Fruit fly (Drosophila melanogaster): ENCODE data around the gene CG4565.

The CG4565 gene

dm6 chr3R:10886462-10887315 lies 34.2 kb downstream of the CG4565 start (continued):
- TF ChIP-seq CG10565 (GFP tag; optimal IDR thresholded peaks at IDR 0.05) (peak; percentile 54), CG6254 (GFP tag; optimal IDR thresholded peaks at IDR 0.05) (peak; percentile 74), CG12155 (GFP tag; optimal IDR thresholded peaks at IDR 0.05) (peak; percentile 85), D19A (tag; optimal IDR thresholded peaks at IDR 0.05) (peak; percentile 75), ac (GFP tag; optimal IDR thresholded peaks at IDR 0.05) (peak; percentile 62), oc (tag; optimal IDR thresholded peaks at IDR 0.05) (peak; percentile 88), dan (GFP tag; IDR thresholded peaks at IDR 0.05) (no peak), CG7786 (GFP tag; optimal IDR thresholded peaks at IDR 0.05) (peak; percentile 89), CG6791 (GFP tag; IDR thresholded peaks at IDR 0.05; ENCODE audit: partially characterized antibody) (no peak), corto (GFP tag; optimal IDR thresholded peaks at IDR 0.05) (peak; percentile 80), row (GFP tag; IDR thresholded peaks at IDR 0.05) (peak; percentile 98), CG6175 (GFP tag; IDR thresholded peaks at IDR 0.05) (no peak; the same call in 2 of the 3 replicates), CG8359 (GFP tag; optimal IDR thresholded peaks at IDR 0.05; ENCODE audit: borderline replicate concordance) (peak; percentile 57), TFAM (GFP tag; optimal IDR thresholded peaks at IDR 0.05) (peak; percentile 29), CG4424 (GFP tag; optimal IDR thresholded peaks at IDR 0.05) (peak; percentile 88), cg (GFP tag; optimal IDR thresholded peaks at IDR 0.05) (peak; percentile 93), CG9817 (tag; optimal IDR thresholded peaks at IDR 0.05) (peak; percentile 90), CG34376 (GFP tag; optimal IDR thresholded peaks at IDR 0.05) (peak; percentile 94), Drgx (GFP tag; IDR thresholded peaks at IDR 0.05) (peak; percentile 94), E2f2 (GFP tag; IDR thresholded peaks at IDR 0.05) (peak; percentile 76), CG8924 (tag; optimal IDR thresholded peaks at IDR 0.05) (peak; percentile 88), D19B (GFP tag; optimal IDR thresholded peaks at IDR 0.05) (peak; percentile 73), sim (GFP tag; IDR thresholded peaks at IDR 0.05) (no peak), NC2α (GFP tag; optimal IDR thresholded peaks at IDR 0.05) (peak; percentile 66), CG10147 (GFP tag; optimal IDR thresholded peaks at IDR 0.05) (peak; percentile 84), ems (GFP tag; optimal IDR thresholded peaks at IDR 0.05) (peak; percentile 92), Mes4 (GFP tag; optimal IDR thresholded peaks at IDR 0.05) (peak; percentile 82), pb (GFP tag; optimal IDR thresholded peaks at IDR 0.05) (peak; percentile 67), Atf6 (GFP tag; IDR thresholded peaks at IDR 0.05) (peak; percentile 92), CG10959 (GFP tag; IDR thresholded peaks at IDR 0.05) (0 out of 2 replicates have a peak, but pooled peaks have one; percentile 24), NFAT (GFP tag; IDR thresholded peaks at IDR 0.05) (peak; percentile 73), HLH4C (GFP tag; IDR thresholded peaks at IDR 0.05; ENCODE audit: partially characterized antibody) (no peak), pzg (GFP tag; optimal IDR thresholded peaks at IDR 0.05) (no peak), tup (GFP tag; optimal IDR thresholded peaks at IDR 0.05) (peak; percentile 69), Dfd (GFP tag; optimal IDR thresholded peaks at IDR 0.05) (no peak), CG18599 (GFP tag; optimal IDR thresholded peaks at IDR 0.05) (peak; percentile 97), CG9609 (GFP tag; optimal IDR thresholded peaks at IDR 0.05) (peak; percentile 70), CG10321 (GFP tag; IDR thresholded peaks at IDR 0.05) (no peak; the same call in 1 of the 2 replicates), Deaf1 (tag; optimal IDR thresholded peaks at IDR 0.05) (peak; percentile 48), bsh (GFP tag; optimal IDR thresholded peaks at IDR 0.05) (peak; percentile 73 to 90), Asciz (GFP tag; optimal IDR thresholded peaks at IDR 0.05) (peak; percentile 81), pan (optimal IDR thresholded peaks at IDR 0.05) (no peak), pan (GFP tag; optimal IDR thresholded peaks at IDR 0.05 in 1 of 2, IDR thresholded peaks at IDR 0.05 in 1 of 2) (peak in 1 of 2 experiments; percentile 82), CG16863 (GFP tag; optimal IDR thresholded peaks at IDR 0.05) (peak; percentile 80), CG12299 (tag; optimal IDR thresholded peaks at IDR 0.05) (peak; percentile 82), ranshi (GFP tag; IDR thresholded peaks at IDR 0.05) (peak; percentile 90), chm (GFP tag; IDR thresholded peaks at IDR 0.05) (peak; percentile 87), Fer2 (tag; optimal IDR thresholded peaks at IDR 0.05) (peak; percentile 76)

Measured in whole organism, embryonic.